Fruit fly (Drosophila melanogaster): ENCODE data around the gene CG15370.
A peak's percentile ranks its signal among the peaks of the same experiment; 100 is the strongest.

Gene CG15370

DNA sequence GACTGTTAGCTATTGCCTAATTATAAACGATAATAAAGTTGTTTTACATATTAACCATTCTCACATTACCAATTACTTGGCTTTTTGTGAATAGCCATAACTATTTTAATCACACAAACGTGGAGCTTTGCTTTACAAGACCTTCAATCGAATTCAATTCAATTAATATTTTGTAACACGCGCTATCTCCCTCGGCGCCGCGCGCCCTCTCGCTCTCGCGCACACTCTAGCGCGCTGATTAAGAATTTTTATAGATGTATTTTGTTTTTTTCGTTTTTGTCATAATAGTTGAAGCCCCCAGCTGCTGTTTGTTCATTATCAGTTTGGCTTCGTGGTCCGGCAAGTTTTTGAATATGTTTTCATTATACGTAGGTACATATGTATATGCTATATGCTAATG lies 24.2 kb upstream of the CG15370 start (continued):
- TF ChIP-seq CG15601 (tag; optimal IDR thresholded peaks at IDR 0.05) (peak; percentile 65), CG2712 (tag; optimal IDR thresholded peaks at IDR 0.05) (no peak), CG13287 (GFP tag; IDR thresholded peaks at IDR 0.05; ENCODE audit: partially characterized antibody) (no peak), CG10209 (GFP tag; optimal IDR thresholded peaks at IDR 0.05) (no peak), CG6175 (GFP tag; IDR thresholded peaks at IDR 0.05) (no peak), ftz-f1 (GFP tag; optimal IDR thresholded peaks at IDR 0.05) (peak; percentile 83), HLH54F (GFP tag; optimal IDR thresholded peaks at IDR 0.05) (no peak), CG12071 (GFP tag; optimal IDR thresholded peaks at IDR 0.05) (no peak), CG15011 (GFP tag; optimal IDR thresholded peaks at IDR 0.05) (no peak), pzg (GFP tag; optimal IDR thresholded peaks at IDR 0.05) (no peak), Oli (tag; optimal IDR thresholded peaks at IDR 0.05) (no peak), HLH3B (GFP tag; IDR thresholded peaks at IDR 0.05) (no peak), p53 (GFP tag; optimal IDR thresholded peaks at IDR 0.05) (no peak), sim (GFP tag; IDR thresholded peaks at IDR 0.05) (no peak), Sox100B (GFP tag; optimal IDR thresholded peaks at IDR 0.05) (no peak), tap (tag; optimal IDR thresholded peaks at IDR 0.05) (no peak), CoRest (tag; optimal IDR thresholded peaks at IDR 0.05) (no peak), GATAe (GFP tag; conservative IDR thresholded peaks at IDR 0.05) (peak; percentile 60; the same call in 1 of the 2 replicates), Mad (GFP tag; optimal IDR thresholded peaks at IDR 0.05) (no peak), CG11504 (tag; optimal IDR thresholded peaks at IDR 0.05) (no peak), amos (GFP tag; IDR thresholded peaks at IDR 0.05; ENCODE audit: partially characterized antibody) (no peak), Lim3 (GFP tag; IDR thresholded peaks at IDR 0.05) (peak; percentile 55; the same call in 1 of the 2 replicates), tio (GFP tag; optimal IDR thresholded peaks at IDR 0.05) (no peak), Lpt (GFP tag; optimal IDR thresholded peaks at IDR 0.05) (no peak), CG10543 (GFP tag; optimal IDR thresholded peaks at IDR 0.05) (peak; percentile 19), CG17359 (tag; optimal IDR thresholded peaks at IDR 0.05) (no peak), vfl (GFP tag; optimal IDR thresholded peaks at IDR 0.05) (no peak), chinmo (GFP tag; IDR thresholded peaks at IDR 0.05; ENCODE audit: partially characterized antibody) (0 out of 4 replicates have a peak, but pooled peaks have one; percentile 33), Poxn (GFP tag; IDR thresholded peaks at IDR 0.05) (no peak)

DNA sequence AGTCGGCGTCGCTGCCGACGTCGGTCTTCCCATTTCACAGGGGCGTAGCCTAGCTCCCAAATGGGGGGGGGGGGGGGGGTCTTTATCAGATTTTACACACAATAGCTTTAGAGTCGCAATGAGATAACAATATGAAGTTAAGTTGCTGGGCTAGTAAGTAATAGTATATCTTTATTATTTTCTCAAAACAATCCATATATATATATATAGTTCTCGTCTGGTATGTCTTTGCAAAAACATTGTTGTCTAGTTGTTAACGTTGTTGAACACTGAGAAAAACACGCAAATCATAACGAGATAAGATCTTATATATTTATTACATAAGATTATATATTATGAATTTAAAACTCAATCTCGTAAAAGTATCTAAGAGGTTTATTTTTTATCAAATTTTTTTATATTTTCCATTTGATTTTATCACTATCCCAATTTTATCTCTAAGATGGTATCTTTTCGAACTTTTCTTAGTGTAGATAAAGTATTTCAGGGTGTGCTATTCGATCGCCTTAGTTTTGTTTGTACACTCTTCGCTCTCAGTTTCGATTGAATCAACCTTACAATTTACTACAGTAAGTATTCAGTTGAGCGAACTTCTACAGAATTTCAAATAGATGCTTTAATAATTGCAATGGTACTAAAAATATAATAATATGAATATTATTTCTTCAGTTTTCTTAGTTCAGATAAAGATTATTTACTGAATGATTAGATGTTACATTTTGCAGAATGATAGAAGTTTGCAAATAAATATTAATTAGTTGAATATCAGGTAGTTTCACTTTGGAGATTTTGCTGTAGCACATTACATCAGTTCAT lies 23.2 kb upstream of the CG15370 start:
- TF ChIP-seq wor (GFP tag; IDR thresholded peaks at IDR 0.05) = no peak
- no peak for TF ChIP-seq sc (optimal IDR thresholded peaks at IDR 0.05)
- no peak for TF ChIP-seq sc (GFP tag; optimal IDR thresholded peaks at IDR 0.05)
- no peak for TF ChIP-seq abd-A (tag; optimal IDR thresholded peaks at IDR 0.05)
- TF ChIP-seq insv (GFP tag; optimal IDR thresholded peaks at IDR 0.05) = peak in 1 of 2 experiments; percentile 15
- TF ChIP-seq CG16863 (GFP tag; optimal IDR thresholded peaks at IDR 0.05) = no peak
- no peak for TF ChIP-seq CG32767 (GFP tag; IDR thresholded peaks at IDR 0.05)
- peak in 1 of 2 experiments; percentile 39 for TF ChIP-seq bsh (GFP tag; optimal IDR thresholded peaks at IDR 0.05)
- no peak for TF ChIP-seq dan (GFP tag; IDR thresholded peaks at IDR 0.05)
- TF ChIP-seq sens (GFP tag) = peak; percentile 73
- TF ChIP-seq Atf6 (GFP tag; IDR thresholded peaks at IDR 0.05) = peak; percentile 88
- TF ChIP-seq CG3407 (GFP tag; optimal IDR thresholded peaks at IDR 0.05) = no peak
- no peak for TF ChIP-seq CG7271 (tag; optimal IDR thresholded peaks at IDR 0.05)
- peak; percentile 24 for TF ChIP-seq trem (tag; optimal IDR thresholded peaks at IDR 0.05)
- TF ChIP-seq CG7786 (GFP tag; optimal IDR thresholded peaks at IDR 0.05) = peak; percentile 31
- TF ChIP-seq CG18599 (GFP tag; optimal IDR thresholded peaks at IDR 0.05) = peak; percentile 93
- TF ChIP-seq Antp (GFP tag; optimal IDR thresholded peaks at IDR 0.05) = no peak
- no peak for TF ChIP-seq CG34224 (GFP tag; IDR thresholded peaks at IDR 0.05; ENCODE audit: partially characterized antibody)
- TF ChIP-seq ken (GFP tag; IDR thresholded peaks at IDR 0.05) = peak; percentile 82
- TF ChIP-seq CG11695 (GFP tag; IDR thresholded peaks at IDR 0.05) = peak; percentile 58
- peak; percentile 40 for TF ChIP-seq zfh2 (GFP tag; optimal IDR thresholded peaks at IDR 0.05)
- no peak for TF ChIP-seq CG2875 (GFP tag; optimal IDR thresholded peaks at IDR 0.05)
